Worm (Caenorhabditis elegans): Measurements from ENCODE around the gene ZK550.2.

ZK550.2 gene

DNA sequence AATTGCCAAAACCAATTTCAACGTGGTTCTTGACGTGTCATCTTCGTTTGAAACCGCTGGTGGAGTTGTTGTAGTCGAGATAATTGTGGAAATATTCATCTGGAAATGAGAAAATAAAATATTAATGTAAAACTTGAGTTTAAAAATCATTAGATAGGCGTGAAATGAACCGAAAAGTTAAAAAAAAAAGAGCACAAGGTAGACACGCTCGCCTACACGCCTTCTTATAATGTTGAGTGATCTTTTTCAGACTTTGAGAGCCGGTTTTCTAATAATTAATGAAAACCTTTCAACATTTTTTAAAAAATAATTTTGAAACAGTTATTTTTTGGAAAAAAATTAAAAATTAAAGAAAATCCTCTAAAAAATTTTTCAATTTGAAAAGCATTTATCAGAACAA, 14.4 kb upstream of the ZK550.2 start, which contains the start of gene npr-32:
Gene npr-32, minus strand, starts transcription at position 101 of the 400 bp plus-strand sequence.
- TF ChIP-seq F13C5.2 (tag; optimal IDR thresholded peaks at IDR 0.05), result no peak
- no peak for TF ChIP-seq scrt-1 (GFP tag; IDR thresholded peaks at IDR 0.05)
- no peak for TF ChIP-seq tra-4 (tag; optimal IDR thresholded peaks at IDR 0.05)
- TF ChIP-seq flt-1 (GFP tag; IDR thresholded peaks at IDR 0.05), result no peak
- no peak for TF ChIP-seq hmg-4 (GFP tag; optimal IDR thresholded peaks at IDR 0.05)

DNA sequence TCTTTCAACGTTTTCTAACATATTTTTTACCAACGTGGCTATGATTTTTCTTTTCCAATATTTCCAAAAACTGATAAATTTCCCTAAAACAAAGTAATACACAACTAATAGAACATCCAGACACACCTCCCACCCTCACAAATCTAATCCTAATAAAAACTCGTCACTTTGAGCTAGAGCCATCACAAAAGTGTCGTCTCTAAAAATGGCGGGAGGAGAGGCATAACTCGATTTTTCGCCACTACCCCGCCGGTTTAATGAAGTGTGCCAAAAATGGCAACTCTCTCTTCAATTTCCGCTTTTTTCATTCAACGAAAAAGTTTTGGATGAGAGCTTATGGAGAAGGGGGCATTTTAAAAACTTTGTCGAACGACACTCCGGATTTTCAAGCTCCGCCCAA, 12.5 kb upstream of the ZK550.2 start:
- TF ChIP-seq hnd-1 (tag; optimal IDR thresholded peaks at IDR 0.05) (no peak), ceh-36 (tag; optimal IDR thresholded peaks at IDR 0.05) (no peak), hmg-4 (GFP tag; optimal IDR thresholded peaks at IDR 0.05) (no peak), tra-4 (tag; optimal IDR thresholded peaks at IDR 0.05) (no peak), scrt-1 (GFP tag; IDR thresholded peaks at IDR 0.05) (no peak), tbx-11 (GFP tag; IDR thresholded peaks at IDR 0.05) (no peak), pes-1 (GFP tag; IDR thresholded peaks at IDR 0.05) (no peak), B0310.2 (tag; optimal IDR thresholded peaks at IDR 0.05) (no peak), sea-1 (GFP tag; conservative IDR thresholded peaks at IDR 0.05) (no peak), tbx-37 (GFP tag; conservative IDR thresholded peaks at IDR 0.05) (no peak), F13C5.2 (tag; optimal IDR thresholded peaks at IDR 0.05) (no peak), ama-1 (optimal IDR thresholded peaks at IDR 0.05) (no peak), flt-1 (GFP tag; IDR thresholded peaks at IDR 0.05) (no peak), ets-7 (tag; optimal IDR thresholded peaks at IDR 0.05) (no peak), aly-1 (tag; optimal IDR thresholded peaks at IDR 0.05) (no peak), hmbx-1 (tag; optimal IDR thresholded peaks at IDR 0.05) (no peak), ceh-13 (GFP tag; optimal IDR thresholded peaks at IDR 0.05) (no peak)

DNA sequence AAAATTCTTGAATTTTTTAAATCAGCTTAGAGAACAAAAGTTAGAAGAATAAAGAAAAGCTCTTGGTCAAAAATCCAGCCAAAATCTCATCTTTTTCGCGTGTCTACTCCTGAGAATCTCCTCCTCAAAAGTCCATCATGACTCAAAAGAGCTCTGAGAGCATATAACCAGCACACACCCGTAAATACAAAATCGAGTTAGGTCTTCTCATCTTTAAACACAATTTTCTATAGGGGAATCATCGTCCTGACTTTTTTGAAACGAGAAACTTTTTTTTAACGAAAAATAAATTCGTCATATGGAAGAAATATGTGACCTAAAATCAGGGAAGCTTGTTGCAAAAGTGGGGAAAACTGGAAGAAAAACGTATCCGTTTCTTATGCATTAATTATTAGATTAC, 11.9 kb upstream of the ZK550.2 start:
- TF ChIP-seq sea-1 (GFP tag; conservative IDR thresholded peaks at IDR 0.05) (no peak), tbx-37 (GFP tag; conservative IDR thresholded peaks at IDR 0.05) (no peak)

DNA sequence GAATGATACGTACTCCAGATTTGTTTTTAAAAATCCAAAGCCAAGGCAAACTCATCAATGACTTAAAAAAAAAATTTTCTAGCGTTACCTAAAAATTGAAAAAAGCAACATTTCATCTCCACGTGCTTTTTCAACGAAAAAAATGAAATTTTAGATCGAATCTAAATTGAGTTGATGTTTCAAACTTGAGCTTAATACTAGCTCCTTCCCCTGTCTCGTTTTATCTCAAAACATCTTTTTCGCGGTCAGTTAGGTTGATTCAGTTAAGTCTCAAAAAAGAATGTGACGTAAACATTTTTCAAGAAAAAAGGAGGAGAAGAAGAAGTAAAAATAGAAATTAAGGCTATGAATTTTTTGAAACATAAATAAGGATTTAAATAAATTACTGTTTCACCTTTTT, 8.4 kb upstream of the ZK550.2 start:
- no peak for TF ChIP-seq ceh-36 (tag; optimal IDR thresholded peaks at IDR 0.05)
- TF ChIP-seq ets-7 (tag; optimal IDR thresholded peaks at IDR 0.05), result no peak
- TF ChIP-seq B0310.2 (tag; optimal IDR thresholded peaks at IDR 0.05), result no peak
- TF ChIP-seq ama-1 (optimal IDR thresholded peaks at IDR 0.05), result no peak
- TF ChIP-seq flt-1 (GFP tag; IDR thresholded peaks at IDR 0.05), result no peak
- TF ChIP-seq aly-1 (tag; optimal IDR thresholded peaks at IDR 0.05), result no peak
- TF ChIP-seq sea-1 (GFP tag; conservative IDR thresholded peaks at IDR 0.05), result no peak
- TF ChIP-seq ceh-13 (GFP tag; optimal IDR thresholded peaks at IDR 0.05), result no peak
- TF ChIP-seq tbx-37 (GFP tag; conservative IDR thresholded peaks at IDR 0.05), result no peak
- no peak for TF ChIP-seq pes-1 (GFP tag; IDR thresholded peaks at IDR 0.05)
- no peak for TF ChIP-seq tbx-11 (GFP tag; IDR thresholded peaks at IDR 0.05)
- no peak for TF ChIP-seq scrt-1 (GFP tag; IDR thresholded peaks at IDR 0.05)

DNA sequence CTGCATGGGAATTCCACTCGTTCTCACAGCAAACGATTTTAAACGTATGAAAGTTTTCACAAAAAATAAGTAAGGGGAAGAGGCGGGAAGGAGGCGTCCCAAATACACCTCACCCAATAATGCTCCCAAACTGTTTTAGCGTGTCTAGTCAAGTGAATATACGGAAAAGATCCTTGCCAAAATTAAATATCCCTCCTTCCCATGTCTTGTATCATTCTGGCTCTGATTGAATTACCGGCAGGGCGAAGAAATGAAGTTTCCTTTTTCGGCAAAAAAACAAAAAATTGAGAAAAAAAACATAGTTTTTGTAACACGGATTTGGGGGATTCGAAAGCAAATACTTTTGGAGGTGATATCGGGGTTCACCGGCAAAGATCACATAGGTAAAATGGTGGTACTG, 6.4 kb upstream of the ZK550.2 start:
- no peak for TF ChIP-seq aly-1 (tag; optimal IDR thresholded peaks at IDR 0.05)
- TF ChIP-seq sea-1 (GFP tag; conservative IDR thresholded peaks at IDR 0.05), result no peak
- TF ChIP-seq F13C5.2 (tag; optimal IDR thresholded peaks at IDR 0.05), result no peak
- TF ChIP-seq hnd-1 (tag; optimal IDR thresholded peaks at IDR 0.05), result no peak
- TF ChIP-seq ceh-13 (GFP tag; optimal IDR thresholded peaks at IDR 0.05), result no peak
- TF ChIP-seq B0310.2 (tag; optimal IDR thresholded peaks at IDR 0.05), result no peak
- TF ChIP-seq tbx-11 (GFP tag; IDR thresholded peaks at IDR 0.05), result no peak
- TF ChIP-seq ets-7 (tag; optimal IDR thresholded peaks at IDR 0.05), result no peak
- TF ChIP-seq ceh-36 (tag; optimal IDR thresholded peaks at IDR 0.05), result no peak
- no peak for TF ChIP-seq hmbx-1 (tag; optimal IDR thresholded peaks at IDR 0.05)
- no peak for TF ChIP-seq scrt-1 (GFP tag; IDR thresholded peaks at IDR 0.05)
- no peak for TF ChIP-seq hmg-4 (GFP tag; optimal IDR thresholded peaks at IDR 0.05)

DNA sequence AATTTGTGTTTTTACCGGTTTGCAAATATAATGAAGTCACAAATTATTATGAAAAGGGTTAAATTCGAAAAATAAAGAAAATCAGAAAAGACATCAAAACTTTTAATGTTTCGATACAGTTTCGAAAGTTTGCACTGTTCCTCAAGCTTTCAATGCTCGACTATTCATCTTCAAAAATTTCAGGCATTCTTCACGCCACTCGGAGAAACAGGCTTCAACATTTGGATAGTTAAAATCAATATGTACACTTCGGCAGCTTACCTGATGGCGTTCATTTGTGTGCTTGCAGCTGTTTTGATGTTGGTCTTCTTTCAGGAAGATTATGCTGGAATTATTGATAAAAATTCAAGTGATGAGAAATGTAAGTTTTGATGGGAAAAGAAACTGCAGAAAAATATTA, 1.8 kb downstream of the ZK550.2 start:
- TF ChIP-seq tbx-37 (GFP tag; conservative IDR thresholded peaks at IDR 0.05) (no peak), ceh-13 (GFP tag; optimal IDR thresholded peaks at IDR 0.05) (no peak), hmbx-1 (tag; optimal IDR thresholded peaks at IDR 0.05) (no peak), flt-1 (GFP tag; IDR thresholded peaks at IDR 0.05) (no peak), ceh-36 (tag; optimal IDR thresholded peaks at IDR 0.05) (no peak), ama-1 (optimal IDR thresholded peaks at IDR 0.05) (no peak), sea-1 (GFP tag; conservative IDR thresholded peaks at IDR 0.05) (no peak), tra-4 (tag; optimal IDR thresholded peaks at IDR 0.05) (no peak), tbx-11 (GFP tag; IDR thresholded peaks at IDR 0.05) (no peak)

DNA sequence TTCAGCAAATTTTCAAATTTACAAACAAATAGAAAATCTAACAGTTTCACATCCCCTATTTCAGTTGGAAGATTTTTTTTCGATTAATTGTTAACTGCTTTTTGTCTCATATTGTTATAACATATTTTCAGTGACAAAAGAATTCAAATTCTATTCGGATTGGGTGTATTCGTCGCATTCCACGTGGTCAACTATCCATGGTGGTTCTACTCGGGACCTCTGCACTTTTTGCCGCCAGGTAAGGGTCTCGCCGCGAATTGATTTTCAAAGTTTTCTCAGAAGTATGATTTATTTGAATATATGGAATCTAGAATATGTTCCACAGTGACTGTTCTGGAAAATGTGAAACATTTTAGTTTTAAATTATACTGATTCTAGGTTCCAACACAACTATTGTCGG, 3.2 kb downstream of the ZK550.2 start:
- TF ChIP-seq aly-1 (tag; optimal IDR thresholded peaks at IDR 0.05) (no peak), F13C5.2 (tag; optimal IDR thresholded peaks at IDR 0.05) (no peak), ets-7 (tag; optimal IDR thresholded peaks at IDR 0.05) (no peak), ceh-36 (tag; optimal IDR thresholded peaks at IDR 0.05) (no peak), pes-1 (GFP tag; IDR thresholded peaks at IDR 0.05) (no peak), scrt-1 (GFP tag; IDR thresholded peaks at IDR 0.05) (no peak), flt-1 (GFP tag; IDR thresholded peaks at IDR 0.05) (no peak)

DNA sequence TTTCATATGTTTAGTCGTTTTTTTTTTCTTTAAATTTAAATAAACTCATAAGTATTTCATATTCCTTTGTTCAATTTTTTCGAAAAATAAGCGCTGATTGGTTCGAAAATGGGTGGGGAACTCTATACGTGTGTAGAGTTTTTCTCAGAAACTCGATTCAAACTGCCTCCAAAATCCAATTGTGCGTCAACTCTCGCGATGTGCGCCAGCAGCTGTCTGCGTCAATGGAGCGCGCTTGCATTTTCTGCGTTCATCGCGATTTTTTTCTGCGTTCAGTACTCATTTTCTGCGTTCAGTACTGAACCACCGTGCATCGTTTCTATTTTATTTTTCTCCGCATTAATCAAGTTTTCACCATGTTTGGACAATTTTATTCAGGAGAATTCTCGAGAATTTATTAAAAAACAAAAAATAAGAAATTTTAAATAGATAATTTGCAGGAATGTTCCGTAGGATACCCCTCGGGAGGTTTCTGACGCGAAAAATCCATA, 4.4 kb downstream of the ZK550.2 start, which contains the start of gene eelo-2:
Gene eelo-2, plus strand, starts transcription at position 441 of the 491 bp plus-strand sequence.
- TF ChIP-seq pes-1 (GFP tag; IDR thresholded peaks at IDR 0.05), result peak; percentile 72
- no peak for TF ChIP-seq aly-1 (tag; optimal IDR thresholded peaks at IDR 0.05)
- peak; percentile 89 for TF ChIP-seq hmg-4 (GFP tag; optimal IDR thresholded peaks at IDR 0.05)
- TF ChIP-seq ama-1 (optimal IDR thresholded peaks at IDR 0.05), result no peak
- TF ChIP-seq scrt-1 (GFP tag; IDR thresholded peaks at IDR 0.05), result 0 out of 2 replicates have a peak, but pooled peaks have one; percentile 31
- no peak for TF ChIP-seq B0310.2 (tag; optimal IDR thresholded peaks at IDR 0.05)
- peak; percentile 22 for TF ChIP-seq hnd-1 (tag; optimal IDR thresholded peaks at IDR 0.05)
- peak; percentile 92 for TF ChIP-seq F13C5.2 (tag; optimal IDR thresholded peaks at IDR 0.05)
- TF ChIP-seq ceh-13 (GFP tag; optimal IDR thresholded peaks at IDR 0.05), result no peak
- no peak for TF ChIP-seq ets-7 (tag; optimal IDR thresholded peaks at IDR 0.05)
- no peak for TF ChIP-seq sea-1 (GFP tag; conservative IDR thresholded peaks at IDR 0.05)
- TF ChIP-seq flt-1 (GFP tag; IDR thresholded peaks at IDR 0.05), result 0 out of 2 replicates have a peak, but pooled peaks have one; percentile 36
- TF ChIP-seq hmbx-1 (tag; optimal IDR thresholded peaks at IDR 0.05), result no peak
- peak; percentile 50; the same call in 1 of the 2 replicates for TF ChIP-seq tbx-37 (GFP tag; conservative IDR thresholded peaks at IDR 0.05)
- peak; percentile 5 for TF ChIP-seq ceh-36 (tag; optimal IDR thresholded peaks at IDR 0.05)
